Worm (Caenorhabditis elegans) whole organism, L4 larva: ENCODE measurements around the gene srab-7.
A peak's percentile ranks its signal among the peaks of the same experiment; 100 is the strongest.

Source experiments
- F26F4.8 ChIP-seq: fragments of 200-800 bp; sonication (Bioruptor generic); conservative IDR thresholded peaks from 2 replicates; pipeline ENCODE4 v1.3.6; 2022; ENCODE audit warnings: missing genetic modification characterization, missing compliant biosample characterization
- aha-1 ChIP-seq: fragments of 150-350 bp; peaks from one replicate; lab custom pipeline; 2014; ENCODE audit warnings: missing biosample characterization, missing genetic modification characterization
- aly-2 ChIP-seq: sonication (generic microtip); optimal IDR thresholded peaks from 2 replicates; lab custom pipeline; 2018; ENCODE audit warnings: missing biosample characterization, missing genetic modification characterization
- arid-1 ChIP-seq: fragments of 200-800 bp; sonication (Bioruptor generic); conservative IDR thresholded peaks from 2 replicates; pipeline ENCODE4 v1.3.6; 2022; ENCODE audit warnings: missing genetic modification reagents, missing genetic modification characterization, missing compliant biosample characterization
- attf-4 ChIP-seq: sonication (generic microtip); optimal IDR thresholded peaks from 3 replicates; lab custom pipeline; 2017; ENCODE audit warnings: missing biosample characterization, missing genetic modification characterization
- ceh-28 ChIP-seq: fragments of 150-350 bp; optimal IDR thresholded peaks from 2 replicates; lab custom pipeline; 2014; ENCODE audit warnings: missing biosample characterization, missing genetic modification reagents, missing genetic modification characterization
- ceh-62 ChIP-seq: sonication (generic microtip); optimal IDR thresholded peaks from 2 replicates; lab custom pipeline; 2017; ENCODE audit warnings: missing biosample characterization, missing genetic modification characterization
- ces-1 ChIP-seq: fragments of 150-350 bp; sonication (generic microtip); optimal IDR thresholded peaks from 4 replicates; lab custom pipeline; 2014; ENCODE audit warnings: missing biosample characterization, missing genetic modification reagents, missing genetic modification characterization
- daf-16 ChIP-seq, 3 experiments: sonication (generic microtip); optimal IDR thresholded peaks; 2 replicates each; lab custom pipeline; 2016 to 2017; ENCODE audit warnings: missing genetic modification characterization in 3 of 3, missing genetic modification reagents in 3 of 3, mild to moderate bottlenecking in 2 of 3, missing compliant biosample characterization in 2 of 3, missing biosample characterization in 1 of 3, moderate library complexity in 1 of 3
- daf-8 ChIP-seq: fragments of 200-800 bp; sonication (Bioruptor generic); IDR thresholded peaks from 2 replicates; pipeline ENCODE4 v1.3.6; 2022; ENCODE audit warnings: missing genetic modification characterization, missing compliant biosample characterization
- dmd-6 ChIP-seq: fragments of 200-800 bp; sonication (Bioruptor generic); IDR thresholded peaks from 2 replicates; pipeline ENCODE4 v1.3.6; 2022; ENCODE audit warnings: missing genetic modification reagents, missing genetic modification characterization, missing compliant biosample characterization
- dmd-9 ChIP-seq: fragments of 200-800 bp; sonication (Bioruptor generic); IDR thresholded peaks from 2 replicates; pipeline ENCODE4 v1.3.6; 2022; ENCODE audit warnings: missing genetic modification reagents, missing genetic modification characterization, missing compliant biosample characterization
- dpl-1 ChIP-seq: fragments of 150-350 bp; optimal IDR thresholded peaks from 2 replicates; lab custom pipeline; 2014; ENCODE audit warnings: missing biosample characterization, missing genetic modification reagents, missing genetic modification characterization
- duxl-1 ChIP-seq: sonication (generic microtip); optimal IDR thresholded peaks from 2 replicates; lab custom pipeline; 2016; ENCODE audit warnings: mild to moderate bottlenecking, missing genetic modification characterization, moderate library complexity, missing compliant biosample characterization; ENCODE audit not compliant: poor library complexity
- fkh-10 ChIP-seq: fragments of 150-350 bp; optimal IDR thresholded peaks from 2 replicates; lab custom pipeline; 2014; ENCODE audit warnings: missing biosample characterization, missing genetic modification reagents, missing genetic modification characterization
- fos-1 ChIP-seq: fragments of 150-350 bp; optimal IDR thresholded peaks from 2 replicates; lab custom pipeline; 2014; ENCODE audit warnings: missing biosample characterization, missing genetic modification characterization
- hif-1 ChIP-seq, 2 experiments: sonication (generic microtip); optimal IDR thresholded peaks; 2 replicates each; lab custom pipeline; 2016 to 2017; ENCODE audit warnings: missing compliant biosample characterization in 2 of 2, missing genetic modification characterization in 2 of 2, missing genetic modification reagents in 2 of 2, missing genotype in 2 of 2, mild to moderate bottlenecking in 1 of 2
- hmg-1.1 ChIP-seq: fragments of 200-800 bp; sonication (Bioruptor generic); IDR thresholded peaks from 2 replicates; pipeline ENCODE4 v1.3.6; 2022; ENCODE audit warnings: missing genetic modification reagents, missing genetic modification characterization, missing compliant biosample characterization
- lsy-2 ChIP-seq, 2 experiments: fragments of 150-350 bp in 1 of 2; sonication (generic microtip) in 1 of 2; optimal IDR thresholded peaks; 2 replicates each; lab custom pipeline; 2014 to 2017; ENCODE audit warnings: missing biosample characterization in 2 of 2, missing genetic modification characterization in 2 of 2
- madf-9 ChIP-seq: fragments of 200-800 bp; sonication (Bioruptor generic); conservative IDR thresholded peaks from 2 replicates; pipeline ENCODE4 v1.3.6; 2022; ENCODE audit warnings: missing genetic modification reagents, missing genetic modification characterization, missing compliant biosample characterization
- mep-1 ChIP-seq: fragments of 150-350 bp; sonication (generic microtip); optimal IDR thresholded peaks from 3 replicates; lab custom pipeline; 2014; ENCODE audit warnings: missing biosample characterization, missing genetic modification characterization
- mes-2 ChIP-seq: sonication (generic microtip); optimal IDR thresholded peaks from 2 replicates; lab custom pipeline; 2016; ENCODE audit warnings: missing genotype, mild to moderate bottlenecking, missing genetic modification characterization, missing compliant biosample characterization; ENCODE audit not compliant: poor library complexity, severe bottlenecking
- nhr-10 ChIP-seq: fragments of 150-350 bp; optimal IDR thresholded peaks from 2 replicates; lab custom pipeline; 2014; ENCODE audit warnings: missing biosample characterization, missing genetic modification characterization
- nhr-102 ChIP-seq: sonication (generic microtip); optimal IDR thresholded peaks from 2 replicates; lab custom pipeline; 2016; ENCODE audit warnings: mild to moderate bottlenecking, missing genetic modification characterization, moderate library complexity, missing compliant biosample characterization
- nhr-11 ChIP-seq: fragments of 150-350 bp; optimal IDR thresholded peaks from 2 replicates; lab custom pipeline; 2014; ENCODE audit warnings: missing biosample characterization, missing genetic modification characterization
- pha-4 ChIP-seq, 2 experiments: fragments of 150-350 bp in 1 of 2; fragments of 200-800 bp in 1 of 2; sonication (Bioruptor generic) in 1 of 2; IDR thresholded peaks in 1 of 2; optimal IDR thresholded peaks in 1 of 2; 2 replicates each; pipeline versions ENCODE4 v1.3.6 to Lab custom; 2014 to 2022; ENCODE audit warnings: missing genetic modification characterization in 2 of 2, missing genetic modification reagents in 2 of 2, missing biosample characterization in 1 of 2, missing compliant biosample characterization in 1 of 2
- php-3 ChIP-seq: fragments of 200-800 bp; sonication (Bioruptor generic); IDR thresholded peaks from 2 replicates; pipeline ENCODE4 v1.3.6; 2022; ENCODE audit warnings: missing genetic modification reagents, missing genetic modification characterization, missing compliant biosample characterization
- saeg-2 ChIP-seq: fragments of 200-800 bp; sonication (Bioruptor generic); IDR thresholded peaks from 2 replicates; pipeline ENCODE4 v1.3.6; 2022; ENCODE audit warnings: missing genetic modification reagents, missing genetic modification characterization, missing compliant biosample characterization
- set-16 ChIP-seq: fragments of 200-800 bp; sonication (Bioruptor generic); IDR thresholded peaks from 2 replicates; pipeline ENCODE4 v1.3.6; 2022; ENCODE audit warnings: missing genetic modification reagents, missing genetic modification characterization, missing compliant biosample characterization
- unc-39 ChIP-seq: sonication (generic microtip); optimal IDR thresholded peaks from 2 replicates; lab custom pipeline; 2017; ENCODE audit warnings: missing biosample characterization, missing genetic modification characterization
- unc-62 ChIP-seq, 3 experiments: fragments of 150-350 bp in 1 of 3; sonication (generic microtip); optimal IDR thresholded peaks in 2 of 3; peaks in 1 of 3; 1 replicate in 1 of 3; 2 replicates in 2 of 3; lab custom pipeline; 2014 to 2017; ENCODE audit warnings: missing biosample characterization in 3 of 3, missing genetic modification characterization in 3 of 3, missing genetic modification reagents in 3 of 3, missing genotype in 1 of 3
- ztf-11 ChIP-seq: fragments of 150-350 bp; optimal IDR thresholded peaks from 2 replicates; lab custom pipeline; 2014; ENCODE audit warnings: missing biosample characterization, missing genetic modification characterization

The srab-7 gene

ce11 chrV:3193091-3193608 lies 38.2 kb upstream of the srab-7 start, which contains the start of the genes Y73C8B.3 and Y73C8B.9 (continued):
- TF ChIP-seq mep-1 (tag; lab: Kevin White, UChicago) (peak; percentile 1), unc-62 (GFP tag; optimal IDR thresholded peaks at IDR 0.05 in 1 of 2; lab: Kevin White, UChicago) (peak in 1 of 2 experiments; percentile 83), unc-62 (tag; optimal IDR thresholded peaks at IDR 0.05; lab: Kevin White, UChicago) (no peak), hmg-1.1 (peak; percentile 63; the same call in 1 of the 2 replicates), mes-2 (peak; percentile 39), daf-8 (GFP tag; lab: Robert Waterston, UW) (no peak)

ce11 chrV:3188043-3188442 lies 33.1 kb upstream of the srab-7 start, which contains the start of gene lag-2:
lag-2 (plus strand) TSS chrV:3188343.
- TF ChIP-seq unc-62 (GFP tag; optimal IDR thresholded peaks at IDR 0.05 in 1 of 2; lab: Kevin White, UChicago) (peak in 1 of 2 experiments; percentile 83), unc-62 (tag; optimal IDR thresholded peaks at IDR 0.05; lab: Kevin White, UChicago) (no peak), nhr-10 (no peak)
- TF ChIP-seq, all 104 proteins: peak for 1

ce11 chrV:3185855-3186254 lies 30.9 kb upstream of the srab-7 start:
- TF ChIP-seq madf-9 (GFP tag; lab: Robert Waterston, UW) = no peak
- peak; percentile 31; the same call in 1 of the 2 replicates for TF ChIP-seq pha-4 (GFP tag; IDR thresholded peaks at IDR 0.05; lab: Robert Waterston, UW)
- TF ChIP-seq pha-4 (tag; optimal IDR thresholded peaks at IDR 0.05; lab: Kevin White, UChicago) = no peak
- TF ChIP-seq set-16 = peak; percentile 71
- TF ChIP-seq, all 104 proteins: peak for 2

- TF ChIP-seq ztf-11 (no peak), nhr-102 (tag; lab: Kevin White, UChicago) (no peak), daf-16 (GFP tag; optimal IDR thresholded peaks at IDR 0.05; lab: Kevin White, UChicago) (no peak), daf-16 (tag; optimal IDR thresholded peaks at IDR 0.05; lab: Kevin White, UChicago) (no peak), dmd-6 (no peak), ceh-62 (tag; lab: Kevin White, UChicago) (no peak)
Observed at ce11 chrV:3176161-3176560, 21.2 kb upstream of the srab-7 start, which contains the start of gene srab-8. srab-8 (plus strand) TSS chrV:3176461.

ce11 chrV:3171625-3172024 lies 16.7 kb upstream of the srab-7 start:
- TF ChIP-seq aly-2 (tag; lab: Kevin White, UChicago) (no peak), ceh-28 (tag; lab: Kevin White, UChicago) (peak; percentile 86)

- TF ChIP-seq ces-1 (GFP tag; lab: Kevin White, UChicago) = no peak
- no peak for TF ChIP-seq attf-4 (tag; lab: Kevin White, UChicago)
- TF ChIP-seq arid-1 (GFP tag; lab: Robert Waterston, UW) = no peak
- no peak for TF ChIP-seq dmd-9 (GFP tag; lab: Robert Waterston, UW)
- TF ChIP-seq saeg-2 (GFP tag; lab: Robert Waterston, UW) = no peak
- no peak for TF ChIP-seq hif-1 (tag; optimal IDR thresholded peaks at IDR 0.05; lab: Kevin White, UChicago)
- TF ChIP-seq fkh-10 = no peak
- no peak for TF ChIP-seq fos-1 (tag; lab: Kevin White, UChicago)
- no peak for TF ChIP-seq duxl-1 (tag; lab: Kevin White, UChicago)
Observed at ce11 chrV:3169838-3170237, 14.9 kb upstream of the srab-7 start, which contains the start of gene srbc-6. srbc-6 (plus strand) TSS chrV:3170138.

- TF ChIP-seq nhr-11 (no peak), mes-2 (no peak), php-3 (no peak), aha-1 (no peak), F26F4.8 (GFP tag; lab: Robert Waterston, UW) (no peak), ceh-62 (tag; lab: Kevin White, UChicago) (no peak), dpl-1 (GFP tag; lab: Kevin White, UChicago) (no peak), unc-39 (tag; lab: Kevin White, UChicago) (no peak), lsy-2 (tag; optimal IDR thresholded peaks at IDR 0.05; lab: Kevin White, UChicago) (no peak)
Observed at ce11 chrV:3168650-3169049, 13.7 kb upstream of the srab-7 start, which contains the start of gene C36C5.15. C36C5.15 (minus strand) TSS chrV:3168750.
